Worm (Caenorhabditis elegans): ENCODE measurements around the gene pudl-2.

Gene pudl-2

ce11 chrIV:2841260-2841659, 6.6 kb downstream of the pudl-2 start, which contains the start of gene clec-83:
Gene clec-83 (minus strand): TSS chrIV:2841472.
- TF ChIP-seq zip-8 (tag; optimal IDR thresholded peaks at IDR 0.05) (no peak), pha-4 (tag; optimal IDR thresholded peaks at IDR 0.05) (no peak), unc-120 (tag; optimal IDR thresholded peaks at IDR 0.05; ENCODE audit: poor library complexity, severe bottlenecking) (no peak), nhr-2 (tag; optimal IDR thresholded peaks at IDR 0.05) (no peak), unc-62 (GFP tag; optimal IDR thresholded peaks at IDR 0.05) (no peak), hlh-1 (tag; optimal IDR thresholded peaks at IDR 0.05) (no peak), nhr-28 (tag; optimal IDR thresholded peaks at IDR 0.05) (no peak), elt-1 (tag; optimal IDR thresholded peaks at IDR 0.05; ENCODE audit: borderline replicate concordance, insufficient read depth) (no peak), sptf-1 (tag; optimal IDR thresholded peaks at IDR 0.05) (no peak), sem-2 (GFP tag; optimal IDR thresholded peaks at IDR 0.05) (no peak), unc-39 (tag; optimal IDR thresholded peaks at IDR 0.05) (no peak), ztf-11 (tag; optimal IDR thresholded peaks at IDR 0.05) (no peak), ces-1 (GFP tag; optimal IDR thresholded peaks at IDR 0.05) (no peak), drap-1 (GFP tag; optimal IDR thresholded peaks at IDR 0.05) (no peak)

ce11 chrIV:2842162-2842561, 7.5 kb downstream of the pudl-2 start, which contains the start of gene clec-84:
Gene clec-84 (plus strand): TSS chrIV:2842462.
- TF ChIP-seq ceh-39 (tag; optimal IDR thresholded peaks at IDR 0.05) (no peak), ham-2 (GFP tag; optimal IDR thresholded peaks at IDR 0.05) (no peak), nhr-237 (tag; optimal IDR thresholded peaks at IDR 0.05) (no peak), bed-3 (GFP tag; optimal IDR thresholded peaks at IDR 0.05) (no peak), ceh-83 (GFP tag; optimal IDR thresholded peaks at IDR 0.05) (no peak), mls-2 (tag; optimal IDR thresholded peaks at IDR 0.05) (no peak), nhr-2 (tag; optimal IDR thresholded peaks at IDR 0.05) (no peak), zip-8 (tag; optimal IDR thresholded peaks at IDR 0.05) (no peak), drap-1 (GFP tag; optimal IDR thresholded peaks at IDR 0.05) (no peak), mep-1 (tag; optimal IDR thresholded peaks at IDR 0.05) (no peak), blmp-1 (tag; optimal IDR thresholded peaks at IDR 0.05) (no peak), cnd-1 (tag; optimal IDR thresholded peaks at IDR 0.05) (no peak), ces-1 (GFP tag; optimal IDR thresholded peaks at IDR 0.05) (no peak)

- TF ChIP-seq nhr-2 (tag; optimal IDR thresholded peaks at IDR 0.05), result no peak
- TF ChIP-seq bed-3 (GFP tag; optimal IDR thresholded peaks at IDR 0.05), result no peak
- TF ChIP-seq flh-1 (GFP tag; optimal IDR thresholded peaks at IDR 0.05), result no peak
- no peak for TF ChIP-seq tbx-8 (GFP tag; optimal IDR thresholded peaks at IDR 0.05)
- TF ChIP-seq sem-2 (GFP tag; optimal IDR thresholded peaks at IDR 0.05), result no peak
- TF ChIP-seq mep-1 (tag; optimal IDR thresholded peaks at IDR 0.05), result no peak
- no peak for TF ChIP-seq hlh-1 (tag; optimal IDR thresholded peaks at IDR 0.05)
- no peak for TF ChIP-seq M03D4.4 (tag; optimal IDR thresholded peaks at IDR 0.05)
- no peak for TF ChIP-seq ztf-11 (tag; optimal IDR thresholded peaks at IDR 0.05)
- TF ChIP-seq zip-8 (tag; optimal IDR thresholded peaks at IDR 0.05), result no peak
- TF ChIP-seq unc-62 (GFP tag; optimal IDR thresholded peaks at IDR 0.05), result no peak
- no peak for TF ChIP-seq snpc-4 (tag; optimal IDR thresholded peaks at IDR 0.05)
- no peak for TF ChIP-seq ceh-43 (GFP tag; optimal IDR thresholded peaks at IDR 0.05)
- TF ChIP-seq nhr-12 (tag; optimal IDR thresholded peaks at IDR 0.05), result no peak
- no peak for TF ChIP-seq lin-13 (tag; optimal IDR thresholded peaks at IDR 0.05)
- no peak for TF ChIP-seq unc-39 (tag; optimal IDR thresholded peaks at IDR 0.05)
- no peak for TF ChIP-seq ceh-83 (GFP tag; optimal IDR thresholded peaks at IDR 0.05)
Observed at ce11 chrIV:2843882-2844281, 9.3 kb downstream of the pudl-2 start, which contains the start of gene Y54G2A.15. Gene Y54G2A.15 (minus strand): TSS chrIV:2843982.

- TF ChIP-seq pha-4 (tag; optimal IDR thresholded peaks at IDR 0.05) (peak; percentile 33), snpc-4 (tag; optimal IDR thresholded peaks at IDR 0.05) (no peak), lin-13 (tag; optimal IDR thresholded peaks at IDR 0.05) (no peak), sptf-1 (tag; optimal IDR thresholded peaks at IDR 0.05) (no peak), nhr-28 (tag; optimal IDR thresholded peaks at IDR 0.05) (no peak)
Observed at ce11 chrIV:2846264-2846663, 11.6 kb downstream of the pudl-2 start, which contains the start of gene Y54G2A.40. Gene Y54G2A.40 (plus strand): TSS chrIV:2846476.

ce11 chrIV:2849269-2849668, 14.7 kb downstream of the pudl-2 start:
- TF ChIP-seq lin-13 (tag; optimal IDR thresholded peaks at IDR 0.05) (no peak), ham-2 (GFP tag; optimal IDR thresholded peaks at IDR 0.05) (no peak), cnd-1 (tag; optimal IDR thresholded peaks at IDR 0.05) (no peak), mls-2 (tag; optimal IDR thresholded peaks at IDR 0.05) (no peak)

Measured in whole organism, mixed stage, embryonic.